Fruit fly (Drosophila melanogaster) whole organism, embryonic: ENCODE measurements around the gene PH4alphaEFB.

ENCODE experiments used
- Awh ChIP-seq: fragments of 200-800 bp; sonication (Bioruptor generic); IDR thresholded peaks from 2 replicates; pipeline ENCODE4, ENCODE4 v1.3.6; 2022; ENCODE audit warnings: missing biosample characterization, missing genetic modification characterization
- Blimp-1 ChIP-seq: fragments of 200-800 bp; sonication (Bioruptor generic); optimal IDR thresholded peaks from 3 replicates; lab custom pipeline; 2018; ENCODE audit warnings: missing biosample characterization, missing genetic modification characterization, mild to moderate bottlenecking, moderate library complexity, missing genetic modification reagents
- CG10366 ChIP-seq: fragments of 200-800 bp; sonication (Bioruptor generic); IDR thresholded peaks from 2 replicates; pipeline ENCODE4 v1.3.6; 2022; ENCODE audit warnings: missing biosample characterization, missing genetic modification characterization
- CG12236 ChIP-seq: fragments of 200-800 bp; sonication (Bioruptor generic); optimal IDR thresholded peaks from 2 replicates; lab custom pipeline; 2016; ENCODE audit warnings: missing biosample characterization, missing genetic modification characterization
- CG1233 ChIP-seq: fragments of 200-800 bp; sonication (Bioruptor generic); optimal IDR thresholded peaks from 4 replicates; lab custom pipeline; 2018; ENCODE audit warnings: missing biosample characterization, mild to moderate bottlenecking, missing genetic modification characterization
- CG12769 ChIP-seq: fragments of 200-800 bp; sonication (Bioruptor generic); optimal IDR thresholded peaks from 2 replicates; lab custom pipeline; 2019; ENCODE audit warnings: missing biosample characterization, mild to moderate bottlenecking, missing genetic modification characterization, moderate library complexity
- CG15696 ChIP-seq: fragments of 200-800 bp; sonication (Bioruptor generic); optimal IDR thresholded peaks from 2 replicates; lab custom pipeline; 2019; ENCODE audit warnings: missing biosample characterization, mild to moderate bottlenecking, missing genetic modification characterization, moderate library complexity
- CG16779 ChIP-seq: fragments of 200-800 bp; sonication (Bioruptor generic); IDR thresholded peaks from 2 replicates; pipeline ENCODE4 v1.3.6; 2022; ENCODE audit warnings: missing biosample characterization, missing genetic modification characterization
- CG2889 ChIP-seq: fragments of 200-800 bp; sonication (Bioruptor generic); IDR thresholded peaks from 3 replicates; pipeline ENCODE4 v1.3.6; 2022; ENCODE audit warnings: missing biosample characterization, missing genetic modification characterization
- CG32532 ChIP-seq: fragments of 200-800 bp; sonication (Bioruptor generic); IDR thresholded peaks from 2 replicates; pipeline ENCODE4 v1.3.6; 2022; ENCODE audit warnings: missing biosample characterization, missing genetic modification characterization
- CG4617 ChIP-seq: fragments of 200-800 bp; sonication (Bioruptor generic); optimal IDR thresholded peaks from 3 replicates; lab custom pipeline; 2016; ENCODE audit warnings: missing biosample characterization, missing genetic modification characterization, borderline replicate concordance
- CG4707 ChIP-seq: fragments of 200-800 bp; sonication (Bioruptor generic); optimal IDR thresholded peaks from 2 replicates; lab custom pipeline; 2018; ENCODE audit warnings: missing biosample characterization, mild to moderate bottlenecking, missing genetic modification characterization, moderate library complexity
- CG5245 ChIP-seq: fragments of 200-800 bp; sonication (Bioruptor generic); optimal IDR thresholded peaks from 3 replicates; lab custom pipeline; 2016; ENCODE audit warnings: missing biosample characterization, missing genetic modification characterization
- CG6854 ChIP-seq: fragments of 200-800 bp; sonication (Bioruptor generic); optimal IDR thresholded peaks from 3 replicates; lab custom pipeline; 2017; ENCODE audit warnings: missing biosample characterization, mild to moderate bottlenecking, missing genetic modification characterization
- CG7839 ChIP-seq: fragments of 200-800 bp; sonication (Bioruptor generic); optimal IDR thresholded peaks from 3 replicates; lab custom pipeline; 2018; ENCODE audit warnings: missing biosample characterization, mild to moderate bottlenecking, missing genetic modification characterization, moderate library complexity
- CG9797 ChIP-seq: fragments of 200-800 bp; sonication (Bioruptor generic); optimal IDR thresholded peaks from 3 replicates; lab custom pipeline; 2018; ENCODE audit warnings: missing biosample characterization, mild to moderate bottlenecking, missing genetic modification characterization
- Dll ChIP-seq: fragments of 200-800 bp; sonication (Bioruptor generic); IDR thresholded peaks from 4 replicates; pipeline ENCODE4 v1.3.6; 2022; ENCODE audit warnings: missing biosample characterization, missing genetic modification characterization; ENCODE audit not compliant: partially characterized antibody
- Doc3 ChIP-seq: fragments of 200-800 bp; sonication (Bioruptor generic); IDR thresholded peaks from 3 replicates; pipeline ENCODE4 v1.3.6; 2022; ENCODE audit warnings: missing biosample characterization, missing genetic modification characterization; ENCODE audit not compliant: partially characterized antibody
- Hand ChIP-seq: fragments of 200-800 bp; sonication (Bioruptor generic); optimal IDR thresholded peaks from 2 replicates; lab custom pipeline; 2017; ENCODE audit warnings: mild to moderate bottlenecking, missing biosample characterization, missing genetic modification reagents, missing genetic modification characterization
- Kr ChIP-seq: fragments of 200-800 bp; sonication (Bioruptor generic); optimal IDR thresholded peaks from 2 replicates; lab custom pipeline; 2017; ENCODE audit warnings: missing biosample characterization, mild to moderate bottlenecking, missing genetic modification characterization
- MTF-1 ChIP-seq: fragments of 200-800 bp; sonication (Bioruptor generic); optimal IDR thresholded peaks from 2 replicates; lab custom pipeline; 2018; ENCODE audit warnings: missing biosample characterization, mild to moderate bottlenecking, missing genetic modification characterization, borderline replicate concordance
- Mrtf ChIP-seq: fragments of 200-800 bp; sonication (Bioruptor generic); IDR thresholded peaks from 3 replicates; pipeline ENCODE4 v1.3.6; 2022; ENCODE audit warnings: missing biosample characterization, missing genetic modification characterization
- Myb ChIP-seq: fragments of 200-800 bp; sonication (Bioruptor generic); optimal IDR thresholded peaks from 2 replicates; lab custom pipeline; 2016; ENCODE audit warnings: missing biosample characterization, missing genetic modification characterization
- Poxn ChIP-seq: fragments of 200-800 bp; sonication (Bioruptor generic); IDR thresholded peaks from 2 replicates; pipeline ENCODE4 v1.3.6; 2022; ENCODE audit warnings: missing biosample characterization, missing genetic modification characterization
- Scr ChIP-seq: fragments of 200-800 bp; sonication (Bioruptor generic); IDR thresholded peaks from 2 replicates; pipeline ENCODE4 v1.3.6; 2022; ENCODE audit warnings: missing biosample characterization, missing genetic modification characterization; ENCODE audit not compliant: partially characterized antibody
- abd-A ChIP-seq: fragments of 200-800 bp; sonication (Bioruptor generic); optimal IDR thresholded peaks from 3 replicates; lab custom pipeline; 2019; ENCODE audit warnings: missing biosample characterization, mild to moderate bottlenecking, missing genetic modification characterization, moderate library complexity
- chif ChIP-seq, 2 experiments: fragments of 200-800 bp; sonication (Bioruptor generic); optimal IDR thresholded peaks; 3 replicates each; lab custom pipeline; 2016; ENCODE audit warnings: missing biosample characterization in 2 of 2, missing genetic modification characterization in 2 of 2
- chinmo ChIP-seq: fragments of 200-800 bp; sonication (Bioruptor generic); IDR thresholded peaks from 4 replicates; pipeline ENCODE4 v1.3.6; 2022; ENCODE audit warnings: missing biosample characterization, missing genetic modification characterization; ENCODE audit not compliant: partially characterized antibody
- dan ChIP-seq: fragments of 200-800 bp; sonication (Bioruptor generic); IDR thresholded peaks from 2 replicates; pipeline ENCODE4 v1.3.6; 2022; ENCODE audit warnings: missing biosample characterization, missing genetic modification characterization
- gt ChIP-seq: fragments of 200-800 bp; sonication (Bioruptor generic); IDR thresholded peaks from 2 replicates; pipeline ENCODE4 v1.3.6; 2022; ENCODE audit warnings: missing biosample characterization, missing genetic modification characterization
- hbn ChIP-seq: fragments of 200-800 bp; sonication (Bioruptor generic); IDR thresholded peaks from 2 replicates; pipeline ENCODE4 v1.3.6; 2022; ENCODE audit warnings: missing biosample characterization, missing genetic modification characterization; ENCODE audit not compliant: partially characterized antibody
- hth ChIP-seq: fragments of >200 bp; optimal IDR thresholded peaks from 2 replicates; lab custom pipeline; 2017; ENCODE audit warnings: inconsistent platforms
- insv ChIP-seq, 2 experiments: fragments of 200-800 bp; sonication (Bioruptor generic); optimal IDR thresholded peaks; 3 replicates each; lab custom pipeline; 2016 to 2018; ENCODE audit warnings: missing biosample characterization in 2 of 2, missing genetic modification characterization in 2 of 2
- kni ChIP-seq: fragments of 200-800 bp; sonication (Bioruptor generic); optimal IDR thresholded peaks from 3 replicates; lab custom pipeline; 2017; ENCODE audit warnings: mild to moderate bottlenecking, missing biosample characterization, missing genetic modification reagents, missing genetic modification characterization
- lov ChIP-seq, 2 experiments: fragments of 200-800 bp in 1 of 2; fragments of >200 bp in 1 of 2; sonication (Bioruptor generic) in 1 of 2; IDR thresholded peaks in 1 of 2; optimal IDR thresholded peaks in 1 of 2; 2 replicates in 1 of 2; 3 replicates in 1 of 2; pipeline versions ENCODE4 v1.3.6 to Lab custom; 2017 to 2022; ENCODE audit warnings: missing biosample characterization in 1 of 2, missing genetic modification characterization in 1 of 2
- mld ChIP-seq: fragments of 200-800 bp; sonication (Bioruptor generic); IDR thresholded peaks from 3 replicates; pipeline ENCODE4 v1.3.6; 2022; ENCODE audit warnings: missing biosample characterization, missing genetic modification characterization; ENCODE audit not compliant: partially characterized antibody
- run ChIP-seq: fragments of 200-800 bp; sonication (Bioruptor generic); optimal IDR thresholded peaks from 3 replicates; lab custom pipeline; 2018; ENCODE audit warnings: missing biosample characterization, mild to moderate bottlenecking, missing genetic modification characterization
- slp2 ChIP-seq: fragments of 200-800 bp; sonication (Bioruptor generic); optimal IDR thresholded peaks from 2 replicates; lab custom pipeline; 2016; ENCODE audit warnings: missing biosample characterization, missing genetic modification characterization
- sob ChIP-seq: fragments of 200-800 bp; sonication (Bioruptor generic); IDR thresholded peaks from 2 replicates; pipeline ENCODE4 v1.3.6; 2022; ENCODE audit warnings: missing biosample characterization, missing genetic modification characterization
- sug ChIP-seq: fragments of 200-800 bp; optimal IDR thresholded peaks from 2 replicates; lab custom pipeline; 2019; ENCODE audit warnings: missing biosample characterization, mild to moderate bottlenecking, missing genetic modification characterization, moderate library complexity
- tx ChIP-seq: fragments of 200-800 bp; sonication (Bioruptor generic); optimal IDR thresholded peaks from 2 replicates; lab custom pipeline; 2016; ENCODE audit warnings: missing biosample characterization, missing genetic modification characterization
- unpg ChIP-seq: fragments of 200-800 bp; sonication (Bioruptor generic); optimal IDR thresholded peaks from 3 replicates; lab custom pipeline; 2018; ENCODE audit warnings: missing biosample characterization, mild to moderate bottlenecking, missing genetic modification characterization, moderate library complexity
- wdn ChIP-seq: fragments of 200-800 bp; sonication (Bioruptor generic); IDR thresholded peaks from 2 replicates; pipeline ENCODE4 v1.3.6; 2022; ENCODE audit warnings: missing biosample characterization, missing genetic modification characterization
- z ChIP-seq: fragments of 200-800 bp; sonication (Bioruptor generic); IDR thresholded peaks from 3 replicates; pipeline ENCODE4 v1.3.6; 2022; ENCODE audit warnings: missing biosample characterization, missing genetic modification characterization
- zen2 ChIP-seq: fragments of 200-800 bp; sonication (Bioruptor generic); IDR thresholded peaks from 3 replicates; pipeline ENCODE4 v1.3.6; 2022; ENCODE audit warnings: missing biosample characterization, missing genetic modification characterization; ENCODE audit not compliant: partially characterized antibody

The PH4alphaEFB gene

dm6 chr3R:30472331-30472730, 6.5 kb downstream of the PH4alphaEFB start:
- peak; percentile 62 for TF ChIP-seq kni
- no peak for TF ChIP-seq hth
- no peak for TF ChIP-seq slp2 (GFP tag; lab: Kevin White, UChicago)
- no peak for TF ChIP-seq CG15696 (tag; lab: Kevin White, UChicago)
- no peak for TF ChIP-seq Myb (GFP tag; lab: Kevin White, UChicago)
- TF ChIP-seq CG16779, result no peak
- TF ChIP-seq CG5245 (GFP tag; lab: Kevin White, UChicago), result no peak
- no peak for TF ChIP-seq dan
- no peak for TF ChIP-seq Hand (GFP tag; lab: Kevin White, UChicago)
- TF ChIP-seq insv (GFP tag; optimal IDR thresholded peaks at IDR 0.05; lab: Kevin White, UChicago), result no peak
- TF ChIP-seq CG4707 (GFP tag; lab: Kevin White, UChicago), result no peak
- no peak for TF ChIP-seq Scr (GFP tag; lab: Robert Waterston, UW)
- no peak for TF ChIP-seq chif (GFP tag; optimal IDR thresholded peaks at IDR 0.05; lab: Kevin White, UChicago)
- no peak for TF ChIP-seq CG10366
- TF ChIP-seq unpg, result no peak
- no peak for TF ChIP-seq CG32532 (GFP tag; lab: Robert Waterston, UW)
- TF ChIP-seq CG12769 (tag; lab: Kevin White, UChicago), result peak; percentile 50
- TF ChIP-seq lov (optimal IDR thresholded peaks at IDR 0.05; lab: Kevin White, UChicago), result no peak
- TF ChIP-seq lov (GFP tag; IDR thresholded peaks at IDR 0.05; lab: Robert Waterston, UW), result no peak
- no peak for TF ChIP-seq sug
- TF ChIP-seq mld (GFP tag; lab: Robert Waterston, UW), result no peak
- TF ChIP-seq Poxn (GFP tag; lab: Robert Waterston, UW), result no peak
- TF ChIP-seq CG1233, result no peak
- no peak for TF ChIP-seq CG2889 (GFP tag; lab: Robert Waterston, UW)
- no peak for TF ChIP-seq CG6854 (GFP tag; lab: Kevin White, UChicago)
- TF ChIP-seq chinmo (GFP tag; lab: Robert Waterston, UW), result 0 out of 4 replicates have a peak, but pooled peaks have one; percentile 31
- TF ChIP-seq CG12236 (GFP tag; lab: Kevin White, UChicago), result no peak
- TF ChIP-seq hbn (GFP tag; lab: Robert Waterston, UW), result no peak
- peak; percentile 46 for TF ChIP-seq Blimp-1 (GFP tag; lab: Kevin White, UChicago)
- no peak for TF ChIP-seq CG4617 (GFP tag; lab: Kevin White, UChicago)
- TF ChIP-seq run, result no peak
- no peak for TF ChIP-seq z (GFP tag; lab: Robert Waterston, UW)
- no peak for TF ChIP-seq Doc3
- TF ChIP-seq MTF-1 (GFP tag; lab: Kevin White, UChicago), result no peak
- no peak for TF ChIP-seq CG9797 (GFP tag; lab: Kevin White, UChicago)
- TF ChIP-seq sob (GFP tag; lab: Robert Waterston, UW), result no peak
- TF ChIP-seq abd-A (tag; lab: Kevin White, UChicago), result peak; percentile 81
- no peak for TF ChIP-seq Mrtf (GFP tag; lab: Robert Waterston, UW)
- TF ChIP-seq wdn (GFP tag; lab: Robert Waterston, UW), result no peak
- no peak for TF ChIP-seq CG7839
- no peak for TF ChIP-seq gt (GFP tag; lab: Robert Waterston, UW)
- TF ChIP-seq zen2 (GFP tag; lab: Robert Waterston, UW), result no peak
- no peak for TF ChIP-seq Dll (GFP tag; lab: Robert Waterston, UW)
- TF ChIP-seq Awh (GFP tag; lab: Robert Waterston, UW), result peak; percentile 12; the same call in 1 of the 2 replicates
- no peak for TF ChIP-seq Kr (GFP tag; lab: Kevin White, UChicago)
- TF ChIP-seq tx (GFP tag; lab: Kevin White, UChicago), result no peak
